Fruit fly (Drosophila melanogaster): ENCODE data around the gene CG31697.

DNA sequence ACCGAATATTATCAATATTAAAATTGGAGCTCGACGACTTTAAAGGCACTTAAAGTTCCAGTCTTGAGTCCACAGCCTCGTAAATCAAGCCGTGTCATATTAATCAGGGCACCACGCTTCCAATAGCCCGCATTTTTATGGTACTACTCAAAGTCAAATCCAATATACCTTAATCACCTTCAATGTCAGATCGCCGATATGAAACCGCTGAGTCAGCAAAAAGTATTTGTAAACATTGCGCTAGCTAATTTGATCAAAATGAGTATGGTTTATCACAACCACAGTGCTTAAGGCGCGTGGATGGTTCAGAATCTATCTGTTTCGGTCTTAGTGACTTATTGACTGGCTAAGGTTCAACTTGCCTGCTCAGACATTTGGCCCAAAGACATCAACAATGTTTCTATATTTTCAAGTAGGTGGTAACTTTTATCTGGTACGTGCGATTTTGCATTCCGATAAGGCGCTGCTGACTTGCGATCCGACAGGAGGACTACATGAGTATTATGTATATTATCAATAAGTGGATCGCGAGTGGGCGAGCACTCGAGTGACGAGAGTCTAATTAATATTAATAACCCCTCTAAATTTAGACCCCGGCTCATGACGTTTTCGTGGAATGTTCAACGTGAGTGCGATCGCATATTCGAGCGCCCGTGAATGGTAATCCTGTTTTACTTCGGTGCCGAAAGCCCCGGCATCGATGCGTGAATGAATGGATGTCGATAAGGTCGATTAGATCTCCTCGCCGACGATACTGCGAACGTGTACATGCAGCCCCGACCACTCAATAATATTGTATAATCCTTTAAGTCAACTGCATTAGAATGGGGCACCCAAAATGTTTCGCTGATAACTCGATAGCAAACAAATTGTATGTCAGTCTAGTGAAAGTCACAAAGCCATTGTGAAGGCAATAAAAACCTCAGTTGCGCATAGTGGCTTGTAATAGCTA lies 28.1 kb downstream of the CG31697 start, which contains the start of gene CG13078:
- no peak for TF ChIP-seq Myc (optimal IDR thresholded peaks at IDR 0.05)
- no peak for TF ChIP-seq psq (optimal IDR thresholded peaks at IDR 0.05)
- no peak for TF ChIP-seq insv (optimal IDR thresholded peaks at IDR 0.05)
- TF ChIP-seq h (optimal IDR thresholded peaks at IDR 0.05) = no peak
- TF ChIP-seq ttk (optimal IDR thresholded peaks at IDR 0.05) = no peak

All from Kc167 (cell line).